Fruit fly (Drosophila melanogaster) whole organism, prepupa: ENCODE results near the gene U2af38.

Source experiments
- CG7368 ChIP-seq: fragments of 200-800 bp; sonication (Bioruptor generic); optimal IDR thresholded peaks from 3 replicates; lab custom pipeline; 2016; ENCODE audit warnings: missing biosample characterization, missing genetic modification characterization
- Eip75B ChIP-seq: fragments of 200-800 bp; sonication (Bioruptor generic); optimal IDR thresholded peaks from 3 replicates; lab custom pipeline; 2016; ENCODE audit warnings: missing biosample characterization, missing genetic modification characterization
- Eip93F ChIP-seq: fragments of 200-800 bp; sonication (Bioruptor generic); optimal IDR thresholded peaks from 2 replicates; lab custom pipeline; 2016; ENCODE audit warnings: missing biosample characterization, mild to moderate bottlenecking, missing genetic modification characterization
- Hr39 ChIP-seq: fragments of 200-800 bp; sonication (Bioruptor generic); optimal IDR thresholded peaks from 2 replicates; lab custom pipeline; 2016; ENCODE audit warnings: missing biosample characterization, missing genetic modification characterization
- topi ChIP-seq: fragments of 200-800 bp; sonication (Bioruptor generic); optimal IDR thresholded peaks from 3 replicates; lab custom pipeline; 2016; ENCODE audit warnings: missing biosample characterization, missing genetic modification characterization

DNA sequence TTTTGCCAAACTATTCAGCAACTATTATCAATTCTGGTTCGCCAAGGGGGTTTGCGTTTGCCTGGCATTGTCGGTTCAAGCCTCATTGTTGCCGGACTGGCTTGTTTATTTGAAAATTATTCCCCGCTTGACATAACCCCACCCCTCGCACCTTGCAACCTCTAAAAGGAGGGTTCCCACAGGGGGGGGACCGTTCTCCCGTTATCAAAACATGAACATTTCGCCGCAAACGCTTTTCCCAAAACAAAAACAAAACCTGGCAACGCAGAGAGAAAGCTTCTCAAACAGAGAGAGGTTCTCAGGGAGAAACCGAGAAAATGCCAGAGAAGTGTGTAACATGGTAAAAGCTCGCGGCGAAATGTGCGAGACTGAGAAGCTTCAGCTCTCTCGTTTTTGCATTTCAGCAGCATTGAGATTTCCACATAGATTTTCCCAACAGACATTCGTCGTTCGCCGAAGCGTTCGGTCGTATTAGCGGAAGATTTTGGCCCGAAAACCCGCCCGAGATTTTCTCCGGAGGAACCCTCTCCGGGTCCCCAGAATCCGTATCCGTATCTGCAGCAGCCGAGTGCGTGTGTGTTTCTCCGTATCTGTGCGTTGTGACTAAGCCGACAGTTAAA, 15.4 kb upstream of the U2af38 start:
- TF ChIP-seq CG7368 (GFP tag; lab: Kevin White, UChicago), result no peak
- no peak for TF ChIP-seq topi
- no peak for TF ChIP-seq Hr39 (GFP tag; lab: Kevin White, UChicago)
- TF ChIP-seq Eip93F (GFP tag; lab: Kevin White, UChicago), result no peak
- no peak for TF ChIP-seq Eip75B
